Fruit fly (Drosophila melanogaster) whole organism, embryonic: ENCODE measurements around the gene CNMaR.
A peak's percentile ranks its signal among the peaks of the same experiment; 100 is the strongest.

Source experiments
- Awh ChIP-seq: fragments of 200-800 bp; sonication (Bioruptor generic); IDR thresholded peaks from 2 replicates; pipeline ENCODE4, ENCODE4 v1.3.6; 2022; ENCODE audit warnings: missing biosample characterization, missing genetic modification characterization
- Bgb ChIP-seq: fragments of 200-800 bp; sonication (Bioruptor generic); IDR thresholded peaks from 2 replicates; pipeline ENCODE4 v1.3.6; 2022; ENCODE audit warnings: missing biosample characterization, missing genetic modification characterization; ENCODE audit not compliant: partially characterized antibody
- CG11695 ChIP-seq: fragments of 200-800 bp; sonication (Bioruptor generic); IDR thresholded peaks from 3 replicates; pipeline ENCODE4 v1.3.6; 2022; ENCODE audit warnings: missing biosample characterization, missing genetic modification characterization
- CG13894 ChIP-seq: fragments of 200-800 bp; sonication (Bioruptor generic); optimal IDR thresholded peaks from 3 replicates; lab custom pipeline; 2018; ENCODE audit warnings: missing biosample characterization, mild to moderate bottlenecking, missing genetic modification characterization, moderate library complexity
- CG14050 ChIP-seq: fragments of 200-800 bp; sonication (Bioruptor generic); IDR thresholded peaks from 3 replicates; pipeline ENCODE4 v1.3.6; 2022; ENCODE audit warnings: missing biosample characterization, missing genetic modification characterization
- CG14860 ChIP-seq: fragments of 200-800 bp; sonication (Bioruptor generic); IDR thresholded peaks from 3 replicates; pipeline ENCODE4 v1.3.6; 2022; ENCODE audit warnings: missing biosample characterization, missing genetic modification characterization; ENCODE audit not compliant: partially characterized antibody
- CG17802 ChIP-seq: fragments of 200-800 bp; sonication (Bioruptor generic); optimal IDR thresholded peaks from 2 replicates; lab custom pipeline; 2018; ENCODE audit warnings: missing biosample characterization, mild to moderate bottlenecking, missing genetic modification characterization, moderate library complexity
- CG18011 ChIP-seq: fragments of 200-800 bp; sonication (Bioruptor generic); optimal IDR thresholded peaks from 2 replicates; lab custom pipeline; 2017; ENCODE audit warnings: missing biosample characterization, missing genetic modification characterization, mild to moderate bottlenecking, moderate library complexity, missing genotype
- CG18599 ChIP-seq: fragments of 200-800 bp; sonication (Bioruptor generic); optimal IDR thresholded peaks from 3 replicates; lab custom pipeline; 2017; ENCODE audit warnings: missing biosample characterization, missing genetic modification characterization, mild to moderate bottlenecking, moderate library complexity, missing genetic modification reagents
- CG18619 ChIP-seq: fragments of 200-800 bp; sonication (Bioruptor generic); optimal IDR thresholded peaks from 3 replicates; lab custom pipeline; 2017; ENCODE audit warnings: missing biosample characterization, mild to moderate bottlenecking, missing genetic modification characterization
- CG2202 ChIP-seq: fragments of 200-800 bp; sonication (Bioruptor generic); optimal IDR thresholded peaks from 2 replicates; lab custom pipeline; 2018; ENCODE audit warnings: missing biosample characterization, mild to moderate bottlenecking, missing genetic modification characterization
- CG30020 ChIP-seq: fragments of 200-800 bp; optimal IDR thresholded peaks from 2 replicates; lab custom pipeline; 2019; ENCODE audit warnings: missing biosample characterization, mild to moderate bottlenecking, missing genetic modification characterization, moderate library complexity
- CG3407 ChIP-seq: fragments of 200-800 bp; sonication (Bioruptor generic); optimal IDR thresholded peaks from 2 replicates; lab custom pipeline; 2018; ENCODE audit warnings: missing biosample characterization, mild to moderate bottlenecking, missing genetic modification characterization
- CG6854 ChIP-seq: fragments of 200-800 bp; sonication (Bioruptor generic); optimal IDR thresholded peaks from 3 replicates; lab custom pipeline; 2017; ENCODE audit warnings: missing biosample characterization, mild to moderate bottlenecking, missing genetic modification characterization
- CG7372 ChIP-seq: fragments of 200-800 bp; sonication (Bioruptor generic); IDR thresholded peaks from 2 replicates; pipeline ENCODE4 v1.3.6; 2022; ENCODE audit warnings: missing biosample characterization, missing genetic modification characterization
- CrebB ChIP-seq: fragments of 200-800 bp; sonication (Bioruptor generic); optimal IDR thresholded peaks from 3 replicates; lab custom pipeline; 2018; ENCODE audit warnings: missing biosample characterization, mild to moderate bottlenecking, missing genetic modification characterization
- Dip3 ChIP-seq: fragments of 200-800 bp; sonication (Bioruptor generic); optimal IDR thresholded peaks from 3 replicates; lab custom pipeline; 2016; ENCODE audit warnings: missing biosample characterization, missing genetic modification characterization
- Elba2 ChIP-seq: fragments of 200-800 bp; sonication (Bioruptor generic); optimal IDR thresholded peaks from 3 replicates; lab custom pipeline; 2016; ENCODE audit warnings: missing biosample characterization, missing genetic modification characterization
- HmgZ ChIP-seq: fragments of 200-800 bp; sonication (Bioruptor generic); optimal IDR thresholded peaks from 2 replicates; lab custom pipeline; 2018; ENCODE audit warnings: missing biosample characterization, mild to moderate bottlenecking, missing genetic modification characterization
- Med ChIP-seq: fragments of 200-800 bp; sonication (Bioruptor generic); peaks from one replicate; lab custom pipeline; 2016; ENCODE audit warnings: missing biosample characterization, missing genetic modification characterization, mild to moderate bottlenecking, inconsistent platforms, moderate library complexity
- NC2α ChIP-seq: fragments of 200-800 bp; sonication (Bioruptor generic); optimal IDR thresholded peaks from 2 replicates; lab custom pipeline; 2016; ENCODE audit warnings: missing biosample characterization, missing genetic modification characterization
- Nf-YB ChIP-seq: fragments of 200-800 bp; sonication (Bioruptor generic); optimal IDR thresholded peaks from 3 replicates; lab custom pipeline; 2019; ENCODE audit warnings: missing biosample characterization, mild to moderate bottlenecking, missing genetic modification characterization, moderate library complexity
- PHDP ChIP-seq: fragments of 200-800 bp; sonication (Bioruptor generic); optimal IDR thresholded peaks from 3 replicates; lab custom pipeline; 2018; ENCODE audit warnings: missing biosample characterization, mild to moderate bottlenecking, missing genetic modification characterization, moderate library complexity
- Pdp1 ChIP-seq, 2 experiments: fragments of 200-800 bp; sonication (Bioruptor generic); optimal IDR thresholded peaks; 3 replicates each; lab custom pipeline; 2016; ENCODE audit warnings: missing biosample characterization in 2 of 2, missing genetic modification characterization in 2 of 2, mild to moderate bottlenecking in 1 of 2, moderate library complexity in 1 of 2
- Poxn ChIP-seq: fragments of 200-800 bp; sonication (Bioruptor generic); IDR thresholded peaks from 2 replicates; pipeline ENCODE4 v1.3.6; 2022; ENCODE audit warnings: missing biosample characterization, missing genetic modification characterization
- Six4 ChIP-seq: fragments of 200-800 bp; sonication (Bioruptor generic); optimal IDR thresholded peaks from 2 replicates; lab custom pipeline; 2016; ENCODE audit warnings: missing biosample characterization, missing genetic modification characterization
- Sox102F ChIP-seq: fragments of 200-800 bp; sonication (Bioruptor generic); optimal IDR thresholded peaks from 2 replicates; lab custom pipeline; 2018; ENCODE audit warnings: missing biosample characterization, mild to moderate bottlenecking, missing genetic modification characterization, moderate library complexity
- Stat92E ChIP-seq, 3 experiments: fragments of >200 bp in 2 of 3; fragments of 200-800 bp in 1 of 3; sonication (Bioruptor generic) in 1 of 3; optimal IDR thresholded peaks; 2 replicates each; lab custom pipeline; 2017 to 2019; ENCODE audit warnings: missing biosample characterization in 3 of 3, missing genetic modification characterization in 3 of 3, mild to moderate bottlenecking in 1 of 3, moderate library complexity in 1 of 3
- Usf ChIP-seq: fragments of 200-800 bp; sonication (Bioruptor generic); optimal IDR thresholded peaks from 2 replicates; lab custom pipeline; 2017; ENCODE audit warnings: missing genotype, missing biosample characterization, missing genetic modification characterization
- abd-A ChIP-seq: fragments of 200-800 bp; sonication (Bioruptor generic); optimal IDR thresholded peaks from 3 replicates; lab custom pipeline; 2019; ENCODE audit warnings: missing biosample characterization, mild to moderate bottlenecking, missing genetic modification characterization, moderate library complexity
- ara ChIP-seq: fragments of 200-800 bp; sonication (Bioruptor generic); IDR thresholded peaks from 2 replicates; pipeline ENCODE4 v1.3.6; 2022; ENCODE audit warnings: missing biosample characterization, missing genetic modification characterization
- chm ChIP-seq: fragments of 200-800 bp; sonication (Bioruptor generic); IDR thresholded peaks from 2 replicates; pipeline ENCODE4 v1.3.6; 2022; ENCODE audit warnings: missing biosample characterization, missing genetic modification characterization
- crc ChIP-seq: fragments of 200-800 bp; sonication (Bioruptor generic); optimal IDR thresholded peaks from 2 replicates; lab custom pipeline; 2016; ENCODE audit warnings: missing biosample characterization, missing genetic modification characterization
- dm ChIP-seq: fragments of 200-800 bp; sonication (Bioruptor generic); optimal IDR thresholded peaks from 3 replicates; lab custom pipeline; 2016; ENCODE audit warnings: missing biosample characterization, missing genetic modification characterization
- dpn ChIP-seq, 2 experiments: fragments of 200-800 bp; sonication (Bioruptor generic); optimal IDR thresholded peaks; 3 replicates each; lab custom pipeline; 2016; ENCODE audit warnings: missing biosample characterization in 2 of 2, missing genetic modification characterization in 2 of 2
- grau ChIP-seq: fragments of 200-800 bp; optimal IDR thresholded peaks from 3 replicates; lab custom pipeline; 2019; ENCODE audit warnings: missing biosample characterization, mild to moderate bottlenecking, missing genetic modification characterization, moderate library complexity
- hbn ChIP-seq: fragments of 200-800 bp; sonication (Bioruptor generic); IDR thresholded peaks from 2 replicates; pipeline ENCODE4 v1.3.6; 2022; ENCODE audit warnings: missing biosample characterization, missing genetic modification characterization; ENCODE audit not compliant: partially characterized antibody
- insv ChIP-seq, 2 experiments: fragments of 200-800 bp; sonication (Bioruptor generic); optimal IDR thresholded peaks; 3 replicates each; lab custom pipeline; 2016 to 2018; ENCODE audit warnings: missing biosample characterization in 2 of 2, missing genetic modification characterization in 2 of 2
- jumu ChIP-seq: fragments of 200-800 bp; sonication (Bioruptor generic); optimal IDR thresholded peaks from 3 replicates; lab custom pipeline; 2016; ENCODE audit warnings: missing biosample characterization, missing genetic modification characterization
- nom ChIP-seq: fragments of 200-800 bp; sonication (Bioruptor generic); optimal IDR thresholded peaks from 2 replicates; lab custom pipeline; 2017; ENCODE audit warnings: missing biosample characterization, missing genetic modification characterization, mild to moderate bottlenecking, moderate library complexity, missing genetic modification reagents
- odd ChIP-seq: fragments of 200-800 bp; sonication (Bioruptor generic); optimal IDR thresholded peaks from 2 replicates; lab custom pipeline; 2017; ENCODE audit warnings: missing biosample characterization, mild to moderate bottlenecking, missing genetic modification characterization
- onecut ChIP-seq: fragments of 200-800 bp; sonication (Bioruptor generic); IDR thresholded peaks from 2 replicates; pipeline ENCODE4 v1.3.6; 2022; ENCODE audit warnings: missing biosample characterization, missing genetic modification characterization
- org-1 ChIP-seq: fragments of 200-800 bp; sonication (Bioruptor generic); optimal IDR thresholded peaks from 2 replicates; lab custom pipeline; 2017; ENCODE audit warnings: missing biosample characterization, missing genetic modification characterization
- phol ChIP-seq: fragments of 200-800 bp; sonication (Bioruptor generic); optimal IDR thresholded peaks from 3 replicates; lab custom pipeline; 2018; ENCODE audit warnings: missing biosample characterization, mild to moderate bottlenecking, missing genetic modification characterization, moderate library complexity
- pnt ChIP-seq: fragments of 200-800 bp; sonication (Bioruptor generic); optimal IDR thresholded peaks from 3 replicates; lab custom pipeline; 2016; ENCODE audit warnings: missing biosample characterization, missing genetic modification characterization
- run ChIP-seq: fragments of 200-800 bp; sonication (Bioruptor generic); optimal IDR thresholded peaks from 3 replicates; lab custom pipeline; 2018; ENCODE audit warnings: missing biosample characterization, mild to moderate bottlenecking, missing genetic modification characterization
- sc ChIP-seq, 3 experiments: fragments of >200 bp in 2 of 3; fragments of 200-800 bp in 1 of 3; sonication (Bioruptor generic) in 1 of 3; optimal IDR thresholded peaks; 2 replicates in 2 of 3; 3 replicates in 1 of 3; lab custom pipeline; 2017; ENCODE audit warnings: mild to moderate bottlenecking in 1 of 3, missing biosample characterization in 1 of 3, missing genetic modification characterization in 1 of 3, missing genetic modification reagents in 1 of 3
- ssp ChIP-seq: fragments of 200-800 bp; sonication (Bioruptor generic); IDR thresholded peaks from 2 replicates; pipeline ENCODE4 v1.3.6; 2022; ENCODE audit warnings: missing biosample characterization, missing genetic modification characterization
- wek ChIP-seq: fragments of 200-800 bp; sonication (Bioruptor generic); optimal IDR thresholded peaks from 3 replicates; lab custom pipeline; 2018; ENCODE audit warnings: missing biosample characterization, mild to moderate bottlenecking, missing genetic modification characterization, moderate library complexity
- zfh2 ChIP-seq: fragments of 200-800 bp; sonication (Bioruptor generic); optimal IDR thresholded peaks from 2 replicates; lab custom pipeline; 2016; ENCODE audit warnings: missing biosample characterization, missing genetic modification characterization

The CNMaR gene

dm6 chr3L:9698193-9698642 is 54.3 kb downstream of the CNMaR start, which contains the start of gene Ubc4 (continued):
- no peak for TF ChIP-seq org-1
- peak; percentile 20 for TF ChIP-seq zfh2 (GFP tag; lab: Kevin White, UChicago)
- TF ChIP-seq grau = no peak
- no peak for TF ChIP-seq chm (GFP tag; lab: Robert Waterston, UW)
- no peak for TF ChIP-seq Elba2 (GFP tag; lab: Kevin White, UChicago)
- no peak for TF ChIP-seq CG13894 (tag; lab: Kevin White, UChicago)
- TF ChIP-seq crc (GFP tag; lab: Kevin White, UChicago) = no peak
- TF ChIP-seq Bgb (GFP tag; lab: Robert Waterston, UW) = peak; percentile 93
- peak; percentile 36 for TF ChIP-seq dm
- no peak for TF ChIP-seq abd-A
- TF ChIP-seq Sox102F = no peak
- no peak for TF ChIP-seq wek
- no peak for TF ChIP-seq CG17802 (tag; lab: Kevin White, UChicago)
- TF ChIP-seq ara (GFP tag; lab: Robert Waterston, UW) = no peak
- TF ChIP-seq Dip3 (GFP tag; lab: Kevin White, UChicago) = peak; percentile 4
- no peak for TF ChIP-seq CG2202 (tag; lab: Kevin White, UChicago)
- no peak for TF ChIP-seq CG6854
- peak; percentile 70 for TF ChIP-seq CG14860 (GFP tag; lab: Robert Waterston, UW)
- no peak for TF ChIP-seq run
- TF ChIP-seq phol (tag; lab: Kevin White, UChicago) = no peak
- peak; percentile 55 for TF ChIP-seq HmgZ (tag; lab: Kevin White, UChicago)
- TF ChIP-seq jumu (GFP tag; lab: Kevin White, UChicago) = no peak
- TF ChIP-seq CG11695 = no peak
- no peak for TF ChIP-seq Usf
- no peak for TF ChIP-seq NC2α (GFP tag; lab: Kevin White, UChicago)
- no peak for TF ChIP-seq odd
- peak; percentile 7 for TF ChIP-seq PHDP (tag; lab: Kevin White, UChicago)
- no peak for TF ChIP-seq CG18599 (GFP tag; lab: Kevin White, UChicago)
- TF ChIP-seq Nf-YB = no peak
- TF ChIP-seq CG18619 (GFP tag; lab: Kevin White, UChicago) = no peak
- peak in 1 of 2 experiments; percentile 72 for TF ChIP-seq Pdp1 (GFP tag; optimal IDR thresholded peaks at IDR 0.05; lab: Kevin White, UChicago)
- no peak for TF ChIP-seq CG7372 (GFP tag; lab: Robert Waterston, UW)
- no peak for TF ChIP-seq Stat92E (GFP tag; optimal IDR thresholded peaks at IDR 0.05; lab: Kevin White, UChicago)
- no peak for TF ChIP-seq insv (GFP tag; optimal IDR thresholded peaks at IDR 0.05; lab: Kevin White, UChicago)
- no peak for TF ChIP-seq ssp (GFP tag; lab: Robert Waterston, UW)
- TF ChIP-seq CG18011 (GFP tag; lab: Kevin White, UChicago) = no peak
- TF ChIP-seq nom = peak; percentile 52
- TF ChIP-seq hbn (GFP tag; lab: Robert Waterston, UW) = peak; percentile 81
- no peak for TF ChIP-seq CG3407
- TF ChIP-seq sc (optimal IDR thresholded peaks at IDR 0.05; lab: Kevin White, UChicago) = no peak
- no peak for TF ChIP-seq sc (GFP tag; optimal IDR thresholded peaks at IDR 0.05; lab: Kevin White, UChicago)
- TF ChIP-seq onecut (GFP tag; lab: Robert Waterston, UW) = no peak
- TF ChIP-seq Med (GFP tag; lab: Kevin White, UChicago) = peak; percentile 88
- TF ChIP-seq dpn (GFP tag; optimal IDR thresholded peaks at IDR 0.05; lab: Kevin White, UChicago) = peak in 1 of 2 experiments; percentile 2
- no peak for TF ChIP-seq Poxn (GFP tag; lab: Robert Waterston, UW)
- no peak for TF ChIP-seq pnt (GFP tag; lab: Kevin White, UChicago)
- no peak for TF ChIP-seq CrebB
- TF ChIP-seq Six4 = no peak
- no peak for TF ChIP-seq Awh
- TF ChIP-seq CG14050 = no peak
- TF ChIP-seq CG30020 (tag; lab: Kevin White, UChicago) = no peak
